Worm (Caenorhabditis elegans) whole organism, early embryonic: Measurements from ENCODE around the gene C33H5.13.

Experiments
- B0310.2 ChIP-seq: sonication (generic microtip); optimal IDR thresholded peaks from 2 replicates; lab custom pipeline; 2016; ENCODE audit warnings: mild to moderate bottlenecking, missing genetic modification characterization, missing compliant biosample characterization
- F13C5.2 ChIP-seq: sonication (generic microtip); optimal IDR thresholded peaks from 2 replicates; lab custom pipeline; 2017; ENCODE audit warnings: mild to moderate bottlenecking, missing genetic modification characterization, inconsistent platforms, missing compliant biosample characterization
- aly-1 ChIP-seq: sonication (generic microtip); optimal IDR thresholded peaks from 2 replicates; lab custom pipeline; 2016; ENCODE audit warnings: missing genetic modification characterization, missing compliant biosample characterization
- ama-1 ChIP-seq: fragments of 150-350 bp; optimal IDR thresholded peaks from 2 replicates; lab custom pipeline; 2014
- ceh-13 ChIP-seq: fragments of 200-800 bp; sonication (Bioruptor generic); optimal IDR thresholded peaks from 2 replicates; lab custom pipeline; 2018; ENCODE audit warnings: mild to moderate bottlenecking, missing genetic modification characterization, missing compliant biosample characterization
- ceh-36 ChIP-seq: sonication (generic microtip); optimal IDR thresholded peaks from 2 replicates; lab custom pipeline; 2016; ENCODE audit warnings: missing genetic modification characterization, inconsistent platforms, missing compliant biosample characterization
- hmbx-1 ChIP-seq: sonication (generic microtip); optimal IDR thresholded peaks from 2 replicates; lab custom pipeline; 2016; ENCODE audit warnings: mild to moderate bottlenecking, missing genetic modification characterization, missing compliant biosample characterization
- hmg-4 ChIP-seq: fragments of 200-800 bp; sonication (Bioruptor generic); optimal IDR thresholded peaks from 2 replicates; lab custom pipeline; 2018; ENCODE audit warnings: mild to moderate bottlenecking, missing genetic modification characterization, missing compliant biosample characterization
- hnd-1 ChIP-seq: sonication (generic microtip); optimal IDR thresholded peaks from 2 replicates; lab custom pipeline; 2016; ENCODE audit warnings: missing genetic modification characterization, missing compliant biosample characterization
- pes-1 ChIP-seq: fragments of 200-800 bp; sonication (Bioruptor generic); IDR thresholded peaks from 2 replicates; pipeline ENCODE4 v1.3.6; 2022; ENCODE audit warnings: missing genetic modification reagents, missing genetic modification characterization, missing compliant biosample characterization
- scrt-1 ChIP-seq: fragments of 200-800 bp; sonication (Bioruptor generic); IDR thresholded peaks from 2 replicates; pipeline ENCODE4 v1.3.6; 2022; ENCODE audit warnings: missing genetic modification characterization, missing compliant biosample characterization

DNA sequence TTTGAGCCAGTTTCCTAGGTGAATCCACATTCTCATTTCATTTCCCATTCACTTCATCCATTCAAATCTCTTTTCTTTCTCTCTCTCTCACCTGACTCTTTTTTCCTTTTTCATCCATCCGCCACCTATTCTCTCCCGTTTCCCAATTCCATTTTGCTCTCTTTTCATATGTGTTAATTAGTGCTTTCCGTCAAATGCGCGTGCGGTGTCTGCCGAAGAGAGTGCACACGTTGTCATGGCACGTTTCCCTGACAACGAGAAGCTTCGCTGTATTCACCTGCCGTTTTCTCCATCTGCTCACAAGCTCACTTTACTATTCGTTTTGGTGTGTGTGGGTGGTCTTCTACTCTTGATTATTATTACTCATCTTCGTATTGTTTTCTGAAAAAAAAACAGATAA, 47.9 kb upstream of the C33H5.13 start:
- TF ChIP-seq ama-1 (lab: Kevin White, UChicago) (no peak), ceh-36 (tag; lab: Kevin White, UChicago) (no peak), F13C5.2 (no peak), hmbx-1 (tag; lab: Kevin White, UChicago) (no peak), pes-1 (no peak), B0310.2 (tag; lab: Kevin White, UChicago) (no peak), hnd-1 (tag; lab: Kevin White, UChicago) (no peak), aly-1 (tag; lab: Kevin White, UChicago) (no peak), ceh-13 (GFP tag; lab: Kevin White, UChicago) (no peak), hmg-4 (GFP tag; lab: Kevin White, UChicago) (no peak), scrt-1 (no peak)
